Worm (Caenorhabditis elegans) whole organism, young adult: ENCODE measurements around the gene F44E7.7.

Experiments used
- akir-1 ChIP-seq: fragments of 200-800 bp; sonication (Bioruptor generic); optimal IDR thresholded peaks from 2 replicates; lab custom pipeline; 2018; ENCODE audit warnings: mild to moderate bottlenecking, missing genetic modification characterization, moderate library complexity, missing compliant biosample characterization
- ama-1 ChIP-seq, 3 experiments: fragments of 150-350 bp in 1 of 3; sonication (generic microtip) in 2 of 3; optimal IDR thresholded peaks; 2 replicates each; lab custom pipeline; 2014 to 2018; ENCODE audit warnings: missing biosample characterization in 2 of 3, missing genetic modification characterization in 2 of 3, missing genetic modification reagents in 2 of 3
- ceh-27 ChIP-seq: fragments of 200-800 bp; sonication (Bioruptor generic); optimal IDR thresholded peaks from 2 replicates; lab custom pipeline; 2018; ENCODE audit warnings: mild to moderate bottlenecking, missing genetic modification characterization, moderate library complexity, missing compliant biosample characterization
- let-526 ChIP-seq: fragments of 200-800 bp; sonication (Bioruptor generic); IDR thresholded peaks from 2 replicates; pipeline ENCODE4 v1.3.6; 2022; ENCODE audit warnings: missing genetic modification reagents, missing genetic modification characterization, missing compliant biosample characterization
- nfya-1 ChIP-seq: sonication (generic microtip); optimal IDR thresholded peaks from 2 replicates; lab custom pipeline; 2017; ENCODE audit warnings: antibody characterized with exemption, missing compliant biosample characterization, missing genetic modification characterization, borderline replicate concordance; ENCODE audit not compliant: insufficient read depth
- pha-4 ChIP-seq: fragments of 150-350 bp; sonication (generic microtip); optimal IDR thresholded peaks from 2 replicates; lab custom pipeline; 2014; ENCODE audit warnings: missing biosample characterization, missing genetic modification reagents, missing genetic modification characterization
- rcor-1 ChIP-seq: fragments of 200-800 bp; sonication (Bioruptor generic); IDR thresholded peaks from 2 replicates; pipeline ENCODE4 v1.3.6; 2022; ENCODE audit warnings: missing genetic modification reagents, missing genetic modification characterization, missing compliant biosample characterization
- snpc-4 ChIP-seq, 5 experiments: fragments of 150-350 bp in 1 of 5; sonication (generic microtip) in 4 of 5; optimal IDR thresholded peaks; 2 replicates each; lab custom pipeline; 2014 to 2018; ENCODE audit warnings: missing genetic modification characterization in 5 of 5, missing biosample characterization in 3 of 5, antibody characterized with exemption in 2 of 5, mild to moderate bottlenecking in 2 of 5, missing compliant biosample characterization in 2 of 5, missing genotype in 2 of 5, moderate library complexity in 2 of 5, missing genetic modification reagents in 1 of 5
- ztf-6 ChIP-seq: fragments of 200-800 bp; sonication (Bioruptor generic); IDR thresholded peaks from 2 replicates; pipeline ENCODE4 v1.3.6; 2022; ENCODE audit warnings: missing genetic modification reagents, missing genetic modification characterization, missing compliant biosample characterization

- TF ChIP-seq rcor-1 (GFP tag; lab: Robert Waterston, UW) (no peak), ama-1 (optimal IDR thresholded peaks at IDR 0.05; lab: Kevin White, UChicago) (no peak), ama-1 (GFP tag; optimal IDR thresholded peaks at IDR 0.05; lab: Kevin White, UChicago) (no peak), snpc-4 (GFP tag; optimal IDR thresholded peaks at IDR 0.05; lab: Kevin White, UChicago) (no peak), snpc-4 (tag; optimal IDR thresholded peaks at IDR 0.05; lab: Kevin White, UChicago) (no peak), pha-4 (tag; lab: Kevin White, UChicago) (no peak), ceh-27 (GFP tag; lab: Kevin White, UChicago) (no peak), akir-1 (GFP tag; lab: Kevin White, UChicago) (no peak), nfya-1 (no peak), ztf-6 (GFP tag; lab: Robert Waterston, UW) (no peak), let-526 (GFP tag; lab: Robert Waterston, UW) (no peak)
Observed at ce11 chrV:5788650-5789049, 3.4 kb upstream of the F44E7.7 start.
